Fruit fly (Drosophila melanogaster) S2 (cell line): ENCODE results near the gene blp.

Experiments used
- CG8478 ChIP-seq: fragments of >200 bp; optimal IDR thresholded peaks from 2 replicates; lab custom pipeline; 2018
- CTCF ChIP-seq, 2 experiments: fragments of >200 bp; optimal IDR thresholded peaks; 2 replicates each; lab custom pipeline; 2018

- no peak for TF ChIP-seq CTCF (optimal IDR thresholded peaks at IDR 0.05; lab: Kevin White, UChicago)
- TF ChIP-seq CG8478 = no peak
Measured at dm6 chr3R:15891188-15891820, 42.3 kb upstream of the blp start.
